Worm (Caenorhabditis elegans) whole organism, young adult: ENCODE measurements around the gene K01A12.4.
A peak's percentile ranks its signal among the peaks of the same experiment; 100 is the strongest.

Experiments used
- B0261.1 ChIP-seq: sonication (generic microtip); optimal IDR thresholded peaks from 2 replicates; lab custom pipeline; 2016; ENCODE audit warnings: mild to moderate bottlenecking, missing genetic modification characterization, moderate library complexity, missing compliant biosample characterization
- D2030.7 ChIP-seq: fragments of 200-800 bp; sonication (Bioruptor generic); IDR thresholded peaks from 2 replicates; pipeline ENCODE4 v1.3.6; 2022; ENCODE audit warnings: missing genetic modification reagents, missing genetic modification characterization, missing compliant biosample characterization
- F23B12.7 ChIP-seq: sonication (generic microtip); optimal IDR thresholded peaks from 2 replicates; lab custom pipeline; 2017; ENCODE audit warnings: missing genetic modification characterization, mild to moderate bottlenecking, missing compliant biosample characterization, antibody characterized with exemption, moderate library complexity; ENCODE audit not compliant: insufficient read depth
- F33H1.4 ChIP-seq: fragments of 200-800 bp; sonication (Bioruptor generic); IDR thresholded peaks from 2 replicates; pipeline ENCODE4 v1.3.6; 2022; ENCODE audit warnings: missing genetic modification reagents, missing genetic modification characterization, missing compliant biosample characterization
- F39B2.1 ChIP-seq: fragments of 200-800 bp; sonication (Bioruptor generic); IDR thresholded peaks from 2 replicates; pipeline ENCODE4 v1.3.6; 2022; ENCODE audit warnings: missing genetic modification reagents, missing genetic modification characterization, missing compliant biosample characterization
- F55B11.4 ChIP-seq: sonication (generic microtip); optimal IDR thresholded peaks from 2 replicates; lab custom pipeline; 2016; ENCODE audit warnings: missing compliant biosample characterization, missing genetic modification characterization, borderline replicate concordance; ENCODE audit not compliant: insufficient read depth
- K11D2.4 ChIP-seq: fragments of 200-800 bp; sonication (Bioruptor generic); IDR thresholded peaks from 2 replicates; pipeline ENCODE4 v1.3.6; 2022; ENCODE audit warnings: missing genetic modification reagents, missing genetic modification characterization, missing compliant biosample characterization
- K12H6.12 ChIP-seq: fragments of 200-800 bp; sonication (Bioruptor generic); optimal IDR thresholded peaks from 2 replicates; lab custom pipeline; 2018; ENCODE audit warnings: mild to moderate bottlenecking, missing genetic modification characterization, missing compliant biosample characterization
- T07F8.4 ChIP-seq: sonication (generic microtip); optimal IDR thresholded peaks from 2 replicates; lab custom pipeline; 2016; ENCODE audit warnings: mild to moderate bottlenecking, missing genetic modification characterization, moderate library complexity, missing compliant biosample characterization
- T26A5.8 ChIP-seq: sonication (generic microtip); optimal IDR thresholded peaks from 2 replicates; lab custom pipeline; 2016; ENCODE audit warnings: missing genetic modification characterization, missing compliant biosample characterization
- Y79H2A.3 ChIP-seq: fragments of 200-800 bp; sonication (Bioruptor generic); conservative IDR thresholded peaks from 2 replicates; pipeline ENCODE4 v1.3.6; 2022; ENCODE audit warnings: missing genetic modification reagents, missing genetic modification characterization, missing compliant biosample characterization
- Y95B8A.8 ChIP-seq: fragments of 200-800 bp; sonication (Bioruptor generic); IDR thresholded peaks from 2 replicates; pipeline ENCODE4 v1.3.6; 2022; ENCODE audit warnings: missing genetic modification reagents, missing genetic modification characterization, missing compliant biosample characterization
- athp-1 ChIP-seq: sonication (generic microtip); optimal IDR thresholded peaks from 2 replicates; lab custom pipeline; 2017; ENCODE audit warnings: mild to moderate bottlenecking, missing genetic modification characterization, missing compliant biosample characterization
- bed-2 ChIP-seq: fragments of 200-800 bp; sonication (Bioruptor generic); IDR thresholded peaks from 2 replicates; pipeline ENCODE4 v1.3.6; 2022; ENCODE audit warnings: missing genetic modification reagents, missing genetic modification characterization, missing compliant biosample characterization
- ccch-3 ChIP-seq: fragments of 200-800 bp; sonication (Bioruptor generic); optimal IDR thresholded peaks from 2 replicates; lab custom pipeline; 2018; ENCODE audit warnings: mild to moderate bottlenecking, missing genetic modification characterization, missing compliant biosample characterization
- cebp-2 ChIP-seq: fragments of 200-800 bp; sonication (Bioruptor generic); IDR thresholded peaks from 2 replicates; pipeline ENCODE4 v1.3.6; 2022; ENCODE audit warnings: missing genetic modification characterization, missing compliant biosample characterization
- die-1 ChIP-seq: sonication (generic microtip); optimal IDR thresholded peaks from 2 replicates; lab custom pipeline; 2016; ENCODE audit warnings: missing genotype, mild to moderate bottlenecking, missing genetic modification characterization, missing compliant biosample characterization
- efl-1 ChIP-seq: fragments of 150-350 bp; optimal IDR thresholded peaks from 2 replicates; lab custom pipeline; 2014; ENCODE audit warnings: missing biosample characterization, missing genetic modification reagents, missing genetic modification characterization
- egl-44 ChIP-seq: fragments of 200-800 bp; sonication (Bioruptor generic); IDR thresholded peaks from 2 replicates; pipeline ENCODE4 v1.3.6; 2022; ENCODE audit warnings: missing genetic modification reagents, missing genetic modification characterization, missing compliant biosample characterization
- egrh-3 ChIP-seq: fragments of 200-800 bp; sonication (Bioruptor generic); IDR thresholded peaks from 2 replicates; pipeline ENCODE4 v1.3.6; 2022; ENCODE audit warnings: missing genetic modification reagents, missing genetic modification characterization, missing compliant biosample characterization
- him-1 ChIP-seq: sonication (generic microtip); optimal IDR thresholded peaks from 2 replicates; lab custom pipeline; 2016; ENCODE audit warnings: missing genotype, missing genetic modification reagents, missing genetic modification characterization, missing compliant biosample characterization
- hlh-26 ChIP-seq: fragments of 200-800 bp; sonication (Bioruptor generic); conservative IDR thresholded peaks from 2 replicates; pipeline ENCODE4 v1.3.6; 2022; ENCODE audit warnings: missing genetic modification reagents, missing genetic modification characterization, missing compliant biosample characterization
- lsy-27 ChIP-seq: sonication (generic microtip); optimal IDR thresholded peaks from 2 replicates; lab custom pipeline; 2017; ENCODE audit warnings: missing genetic modification characterization, mild to moderate bottlenecking, missing compliant biosample characterization, antibody characterized with exemption, missing genotype, borderline replicate concordance; ENCODE audit not compliant: insufficient read depth
- mcd-1 ChIP-seq: fragments of 200-800 bp; sonication (Bioruptor generic); IDR thresholded peaks from 2 replicates; pipeline ENCODE4 v1.3.6; 2022; ENCODE audit warnings: missing genetic modification reagents, missing genetic modification characterization, missing compliant biosample characterization
- mes-4 ChIP-seq: sonication (generic microtip); optimal IDR thresholded peaks from 2 replicates; lab custom pipeline; 2016; ENCODE audit warnings: missing genotype, missing genetic modification characterization, missing compliant biosample characterization
- rcor-1 ChIP-seq: fragments of 200-800 bp; sonication (Bioruptor generic); IDR thresholded peaks from 2 replicates; pipeline ENCODE4 v1.3.6; 2022; ENCODE audit warnings: missing genetic modification reagents, missing genetic modification characterization, missing compliant biosample characterization
- rpc-1 ChIP-seq, 2 experiments: fragments of 150-350 bp in 1 of 2; sonication (generic microtip) in 1 of 2; optimal IDR thresholded peaks; 2 replicates each; lab custom pipeline; 2014 to 2018; ENCODE audit warnings: missing biosample characterization in 1 of 2, missing genetic modification characterization in 1 of 2, missing genetic modification reagents in 1 of 2, missing genotype in 1 of 2
- tbp1 ChIP-seq: fragments of 200-800 bp; sonication (Bioruptor generic); optimal IDR thresholded peaks from 2 replicates; lab custom pipeline; 2018; ENCODE audit warnings: mild to moderate bottlenecking, missing genetic modification characterization, missing compliant biosample characterization
- unc-130 ChIP-seq: sonication (generic microtip); optimal IDR thresholded peaks from 2 replicates; lab custom pipeline; 2016; ENCODE audit warnings: missing genetic modification reagents, missing genetic modification characterization, missing compliant biosample characterization
- unc-62 ChIP-seq: fragments of 150-350 bp; optimal IDR thresholded peaks from 2 replicates; lab custom pipeline; 2014; ENCODE audit warnings: missing biosample characterization, missing genetic modification reagents, missing genetic modification characterization
- ztf-22 ChIP-seq: fragments of 200-800 bp; sonication (Bioruptor generic); optimal IDR thresholded peaks from 2 replicates; lab custom pipeline; 2018; ENCODE audit warnings: mild to moderate bottlenecking, missing genetic modification characterization, moderate library complexity, missing compliant biosample characterization
- ztf-26 ChIP-seq: sonication (generic microtip); optimal IDR thresholded peaks from 2 replicates; lab custom pipeline; 2017; ENCODE audit warnings: missing genetic modification characterization, missing compliant biosample characterization

Gene K01A12.4

DNA sequence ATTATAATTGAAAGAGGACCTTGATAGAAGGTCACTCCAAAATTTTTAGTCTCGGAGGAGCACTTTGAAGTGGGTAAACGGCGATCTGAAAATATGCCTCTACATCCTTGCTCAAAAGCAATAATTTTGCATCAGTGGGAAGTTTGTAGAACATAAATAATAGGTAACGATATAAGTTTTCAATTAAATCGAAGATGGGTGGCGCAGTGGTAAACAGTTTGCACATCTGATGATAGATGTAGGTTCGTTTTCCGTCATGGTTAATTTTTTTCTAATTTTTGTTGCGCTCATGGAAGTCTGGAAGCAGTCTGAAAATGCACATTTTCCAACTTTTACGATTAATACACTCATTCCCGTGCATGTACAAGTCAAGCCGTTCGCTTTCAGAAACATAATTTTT, 32.9 kb upstream of the K01A12.4 start:
- TF ChIP-seq rpc-1 (optimal IDR thresholded peaks at IDR 0.05; lab: Kevin White, UChicago) (peak; percentile 45), rpc-1 (tag; optimal IDR thresholded peaks at IDR 0.05; lab: Kevin White, UChicago) (peak; percentile 69), tbp1 (peak; percentile 82), B0261.1 (tag; lab: Kevin White, UChicago) (peak; percentile 56), die-1 (peak; percentile 7)

DNA sequence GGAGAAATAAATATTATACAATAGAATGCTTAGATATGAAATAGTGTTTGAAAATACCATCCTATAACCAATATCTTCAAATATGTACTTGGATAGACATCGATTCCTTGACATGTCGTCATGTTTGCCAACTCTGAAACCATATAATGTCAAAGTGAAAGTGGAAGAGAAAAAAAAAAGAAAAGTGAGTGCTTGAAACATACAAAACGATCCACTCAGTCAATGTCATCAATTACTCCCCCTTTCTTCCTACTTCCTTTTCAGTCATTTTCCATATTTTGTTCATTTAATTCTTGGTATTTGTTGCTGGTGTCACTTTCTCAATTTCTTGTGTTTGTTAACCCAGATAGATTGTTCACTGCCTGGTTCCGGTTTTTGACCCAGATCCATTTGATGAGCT, 30.5 kb upstream of the K01A12.4 start, which contains the start of gene F18E9.4:
Gene F18E9.4, plus strand, starts transcription at position 301 of the 400 bp plus-strand sequence.
- TF ChIP-seq F33H1.4 (no peak), ztf-22 (GFP tag; lab: Kevin White, UChicago) (no peak), ztf-26 (no peak)
- TF ChIP-seq, all 124 proteins: peak for 0

DNA sequence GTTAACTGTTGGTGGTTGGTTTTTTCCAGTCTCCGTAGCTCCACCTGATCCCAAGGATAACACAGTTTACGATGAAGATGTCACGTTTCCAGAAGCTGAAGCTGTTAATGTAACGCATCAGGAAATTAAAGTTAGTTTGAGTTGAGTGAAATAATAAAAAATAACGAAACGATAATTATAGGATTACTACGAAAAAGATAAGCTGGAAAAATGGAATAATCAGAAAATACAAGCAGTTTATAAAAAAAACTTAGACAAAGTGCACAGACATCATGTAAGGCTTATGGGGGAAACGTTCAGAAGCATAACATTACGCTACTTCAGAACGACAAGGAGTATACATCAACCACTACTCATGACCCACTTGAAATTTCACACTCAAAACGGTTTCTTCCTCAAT, 29.3 kb upstream of the K01A12.4 start, which contains the start of gene F18E9.8:
Gene F18E9.8, minus strand, starts transcription at position 101 of the 400 bp plus-strand sequence.
- TF ChIP-seq F33H1.4 (no peak), egrh-3 (GFP tag; lab: Robert Waterston, UW) (no peak), egl-44 (GFP tag; lab: Robert Waterston, UW) (no peak), bed-2 (GFP tag; lab: Robert Waterston, UW) (no peak), F39B2.1 (GFP tag; lab: Robert Waterston, UW) (no peak), mcd-1 (GFP tag; lab: Robert Waterston, UW) (no peak), die-1 (no peak), ccch-3 (GFP tag; lab: Kevin White, UChicago) (no peak), Y95B8A.8 (no peak)

DNA sequence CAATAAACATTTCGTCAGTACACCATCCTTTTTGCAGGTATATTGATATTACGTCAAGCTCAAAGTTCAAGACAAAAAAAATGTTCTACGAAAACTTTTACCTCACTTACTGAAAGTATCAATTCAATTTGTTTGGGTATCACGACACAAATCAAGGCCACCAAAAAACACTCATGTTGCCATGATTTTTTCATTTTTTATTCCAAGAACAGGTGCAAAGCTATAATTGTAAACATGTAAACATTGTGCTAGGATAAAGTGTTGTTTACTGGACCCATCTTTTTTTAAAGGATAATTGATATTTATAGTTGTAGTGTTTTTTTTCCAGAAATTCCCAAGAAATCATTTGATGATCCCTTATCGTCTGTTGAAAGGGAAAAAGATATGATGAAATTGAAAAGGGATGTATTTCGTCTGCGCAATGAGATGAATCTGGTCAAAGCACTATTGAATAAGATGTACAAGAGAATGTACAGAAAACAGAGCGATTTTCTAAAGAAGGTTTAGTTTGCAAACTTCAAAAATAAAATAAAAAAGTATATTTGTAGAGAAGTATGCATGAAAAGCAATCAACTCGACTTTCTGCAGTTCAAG, 27.8 kb upstream of the K01A12.4 start:
- TF ChIP-seq unc-62 (GFP tag; lab: Kevin White, UChicago) = no peak
- no peak for TF ChIP-seq T26A5.8
- TF ChIP-seq F23B12.7 (tag; lab: Kevin White, UChicago) = no peak
- TF ChIP-seq him-1 (tag; lab: Kevin White, UChicago) = no peak
- TF ChIP-seq K11D2.4 (GFP tag; lab: Robert Waterston, UW) = no peak
- no peak for TF ChIP-seq hlh-26 (GFP tag; lab: Robert Waterston, UW)
- no peak for TF ChIP-seq efl-1
- TF ChIP-seq cebp-2 (GFP tag; lab: Robert Waterston, UW) = no peak
- TF ChIP-seq Y79H2A.3 (GFP tag; lab: Robert Waterston, UW) = no peak
- TF ChIP-seq Y95B8A.8 = no peak

DNA sequence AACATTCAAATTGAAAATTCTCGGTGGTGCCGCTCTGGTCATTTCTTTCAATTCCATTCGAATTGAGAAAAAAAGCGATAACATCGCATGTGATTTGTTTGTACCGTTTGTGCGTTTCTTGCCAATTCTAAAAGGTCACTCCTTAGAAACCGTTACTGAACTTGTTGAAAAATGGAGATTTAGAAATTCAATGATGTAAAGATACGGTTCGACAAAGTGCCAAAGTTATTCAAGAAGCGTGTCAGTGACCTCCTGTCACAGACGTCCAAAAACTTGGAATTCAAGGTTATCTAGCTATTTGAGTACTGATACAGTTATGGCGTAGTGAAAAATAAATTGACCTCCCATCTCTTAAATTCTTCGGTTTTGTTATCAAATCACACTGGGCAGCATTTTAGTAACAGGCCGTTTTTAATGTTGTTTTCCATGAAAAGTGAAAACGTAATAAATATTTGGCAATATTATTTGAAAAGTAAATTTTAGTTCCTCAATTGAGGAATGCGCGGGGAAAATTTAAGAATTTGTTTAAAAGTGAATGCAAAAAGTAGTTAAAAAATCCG, 25.8 kb upstream of the K01A12.4 start:
- TF ChIP-seq T07F8.4 (tag; lab: Kevin White, UChicago) (no peak), efl-1 (no peak), F55B11.4 (no peak), D2030.7 (GFP tag; lab: Robert Waterston, UW) (no peak), lsy-27 (no peak), unc-130 (GFP tag; lab: Kevin White, UChicago) (no peak), athp-1 (no peak), rcor-1 (GFP tag; lab: Robert Waterston, UW) (no peak), K12H6.12 (tag; lab: Kevin White, UChicago) (no peak), mes-4 (tag; lab: Kevin White, UChicago) (no peak)
